Worm (Caenorhabditis elegans) whole organism, early embryonic: ENCODE data around the gene cdc-42.

Experiments used
- B0310.2 ChIP-seq: sonication (generic microtip); optimal IDR thresholded peaks from 2 replicates; lab custom pipeline; 2016; ENCODE audit warnings: mild to moderate bottlenecking, missing genetic modification characterization, missing compliant biosample characterization
- ama-1 ChIP-seq: fragments of 150-350 bp; optimal IDR thresholded peaks from 2 replicates; lab custom pipeline; 2014
- flt-1 ChIP-seq: fragments of 200-800 bp; sonication (Bioruptor generic); IDR thresholded peaks from 2 replicates; pipeline ENCODE4 v1.3.6; 2022; ENCODE audit warnings: missing genetic modification characterization, missing compliant biosample characterization
- sea-1 ChIP-seq: fragments of 200-800 bp; sonication (Bioruptor generic); conservative IDR thresholded peaks from 2 replicates; pipeline ENCODE4 v1.3.6; 2022; ENCODE audit warnings: missing genetic modification characterization, missing compliant biosample characterization

DNA sequence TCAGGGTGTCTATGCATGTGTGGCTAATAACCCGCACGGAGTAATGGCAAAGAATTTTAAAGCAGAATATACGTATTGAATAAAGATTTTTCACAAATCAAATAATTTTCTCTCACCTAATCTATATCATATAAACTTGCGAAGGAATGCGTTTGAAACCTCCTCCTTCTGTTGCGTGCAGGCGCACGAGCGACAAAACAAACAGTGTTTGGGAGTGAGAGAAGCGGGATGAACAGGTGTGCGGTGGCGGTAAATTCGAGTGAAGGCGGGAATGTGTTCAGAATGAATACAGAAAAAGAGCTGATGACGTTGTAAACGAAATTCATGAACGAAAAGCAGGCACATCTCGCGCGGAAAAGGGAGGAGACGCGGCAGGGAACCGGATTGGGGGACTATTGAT lies 1.9 kb upstream of the cdc-42 start:
- TF ChIP-seq flt-1 (GFP tag; lab: Robert Waterston, UW) (no peak), ama-1 (lab: Kevin White, UChicago) (no peak), B0310.2 (tag; lab: Kevin White, UChicago) (no peak), sea-1 (GFP tag; lab: Robert Waterston, UW) (no peak)
